Fruit fly (Drosophila melanogaster) whole organism, larva: ENCODE data around the gene CaMKII.

Source experiments
- noc ChIP-seq: fragments of 200-800 bp; sonication (Bioruptor generic); optimal IDR thresholded peaks from 3 replicates; lab custom pipeline; 2019; ENCODE audit warnings: missing biosample characterization, mild to moderate bottlenecking, missing genetic modification characterization, moderate library complexity

Gene CaMKII

DNA sequence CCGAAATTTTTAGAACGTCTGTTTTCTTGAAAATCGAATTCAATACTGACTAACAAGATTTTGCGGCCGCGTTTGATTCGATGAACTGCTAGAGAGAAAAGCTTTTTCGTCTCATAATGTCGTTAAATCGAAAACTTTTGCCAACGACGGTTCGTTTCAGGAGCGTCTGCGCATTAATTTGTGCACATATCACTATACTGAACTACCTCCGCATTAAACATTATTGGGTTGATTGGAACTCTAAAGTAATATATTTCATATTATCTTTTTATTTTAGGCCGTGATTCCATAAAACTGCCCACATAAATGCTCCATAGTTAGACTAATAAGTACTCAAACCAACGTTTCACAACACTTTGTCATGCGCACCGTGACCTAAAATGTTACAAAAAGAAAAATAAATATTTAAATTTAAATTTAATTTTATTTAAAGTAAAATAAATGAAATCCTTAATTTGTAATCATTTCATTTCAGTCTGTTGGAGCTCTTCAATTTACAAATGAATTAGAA is at the start of gene CaMKII:
Gene CaMKII, minus strand, starts transcription at position 51 of the 511 bp plus-strand sequence.
- no peak for TF ChIP-seq noc (tag; lab: Kevin White, UChicago)

DNA sequence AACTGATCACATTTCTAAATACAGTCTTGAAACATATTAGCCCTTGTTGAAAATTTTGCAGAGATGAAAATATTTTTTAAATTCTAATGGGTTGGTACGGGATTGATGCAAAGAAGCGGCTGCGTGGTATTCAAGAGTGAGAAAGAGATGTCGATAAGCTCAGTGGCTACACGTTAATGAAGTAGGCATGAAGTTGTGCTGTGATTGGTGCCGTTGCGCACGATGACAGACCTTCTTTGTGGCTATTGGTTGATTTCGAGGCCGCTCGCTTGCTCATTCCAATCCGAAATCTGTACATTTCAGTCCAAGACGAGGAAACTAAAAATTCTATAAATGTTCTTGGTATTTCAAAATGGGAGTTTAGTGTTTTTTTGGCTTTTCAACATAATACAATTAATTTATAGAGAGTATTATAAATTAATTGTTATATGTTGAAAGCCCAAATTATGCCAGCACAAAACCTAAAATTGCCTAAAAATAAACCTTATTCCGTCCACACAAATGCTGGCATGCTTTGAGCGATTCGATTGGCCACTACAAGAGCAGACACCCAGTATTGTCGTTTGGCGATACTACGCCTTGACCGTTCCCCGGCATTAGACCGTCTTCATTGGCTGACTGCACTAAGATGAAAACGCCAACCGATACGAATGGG is 44.2 kb upstream of the CaMKII start:
- TF ChIP-seq noc (tag; lab: Kevin White, UChicago) = no peak

DNA sequence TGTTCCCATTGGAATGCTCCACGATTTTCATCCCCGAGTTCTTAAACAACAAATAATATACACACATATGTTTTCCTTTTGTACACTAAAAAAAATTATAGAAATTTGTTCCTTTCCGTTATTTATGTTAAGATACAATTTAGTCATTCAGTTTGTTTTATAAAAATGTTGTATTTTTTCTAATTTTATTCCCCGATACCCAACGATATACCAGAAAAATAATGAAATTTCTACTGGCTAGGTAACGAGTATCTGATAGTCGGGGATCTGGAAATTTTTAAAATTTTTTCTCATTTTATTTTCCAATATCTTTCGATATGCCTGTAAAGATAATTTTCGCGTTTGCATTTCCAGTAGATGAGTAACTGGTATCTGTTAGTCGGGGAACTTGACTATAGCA is 39.9 kb upstream of the CaMKII start:
- TF ChIP-seq noc (tag; lab: Kevin White, UChicago) = no peak

DNA sequence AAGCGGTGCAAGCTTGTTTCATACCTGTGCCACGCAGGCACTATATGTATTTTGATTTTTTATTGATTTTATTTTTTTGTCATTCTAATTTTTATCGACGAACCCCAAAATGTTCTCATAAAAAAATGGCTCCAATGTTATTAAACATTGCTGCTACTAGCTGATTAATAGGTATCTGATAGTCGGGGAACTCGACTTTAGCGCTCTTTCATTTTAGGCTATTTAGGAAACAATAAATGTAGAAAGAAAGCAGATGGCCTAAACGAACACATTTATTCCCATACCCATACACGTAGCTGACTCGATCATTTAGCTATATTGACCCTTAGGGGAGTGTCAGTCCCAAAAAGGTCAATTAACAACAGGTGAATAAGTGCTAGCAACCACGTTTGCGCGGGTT is 36.8 kb upstream of the CaMKII start:
- no peak for TF ChIP-seq noc (tag; lab: Kevin White, UChicago)

DNA sequence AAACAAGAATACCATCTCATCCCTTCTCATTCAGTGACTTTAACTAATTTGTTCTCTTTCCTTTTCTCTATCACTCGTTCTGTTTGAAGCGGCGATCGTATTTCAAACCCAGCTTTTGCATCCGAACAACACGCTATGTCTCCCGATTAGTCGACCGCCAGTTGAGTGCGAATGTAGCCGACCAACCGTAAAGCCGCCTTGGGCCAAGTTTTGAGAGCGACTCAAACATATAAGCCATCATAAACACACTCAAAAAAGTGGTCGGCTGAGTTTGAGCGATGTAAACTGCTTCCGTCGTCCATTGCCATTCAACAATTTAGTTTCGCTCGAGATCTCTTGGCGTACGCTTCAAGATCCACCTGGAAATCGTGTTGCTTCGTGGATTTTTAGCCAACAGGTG is 35.0 kb upstream of the CaMKII start, which contains the start of gene sv:
Gene sv, plus strand, starts transcription at position 319 of the 400 bp plus-strand sequence.
- no peak for TF ChIP-seq noc (tag; lab: Kevin White, UChicago)

DNA sequence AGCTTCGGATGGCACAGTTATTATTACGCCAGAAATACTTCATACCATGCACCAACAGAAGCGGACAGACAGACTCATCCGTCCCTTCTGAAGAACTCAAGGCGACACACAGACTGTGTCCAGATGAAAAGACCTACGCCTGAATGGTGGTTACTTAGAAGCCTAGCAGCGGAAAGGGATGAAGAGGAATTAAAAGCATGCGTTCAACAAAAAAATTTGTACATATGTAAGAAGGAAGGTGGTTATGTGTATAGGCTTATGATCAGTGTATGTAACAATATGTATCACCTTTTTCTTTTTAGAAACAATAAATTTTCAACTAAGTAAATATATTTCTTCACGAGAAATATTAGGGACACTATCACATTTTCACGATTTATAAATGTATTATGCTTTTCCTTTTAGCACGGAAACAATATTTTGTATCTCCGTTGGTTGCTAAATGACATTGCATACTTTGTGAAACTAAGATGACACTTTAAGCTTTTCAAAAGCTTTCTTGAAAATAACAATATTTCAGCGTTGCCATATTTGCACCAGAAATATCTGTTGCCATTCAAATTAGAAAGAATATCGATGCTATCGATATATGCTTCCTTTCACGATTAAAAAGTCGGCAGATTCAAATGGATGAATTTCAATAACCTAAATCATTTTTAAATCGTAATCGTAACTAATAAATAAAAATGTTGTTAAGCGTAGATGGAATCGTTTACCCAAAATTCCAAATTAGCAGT is 31.0 kb upstream of the CaMKII start, which contains the start of gene Actbeta:
Gene Actbeta, minus strand, starts transcription at position 471 of the 737 bp plus-strand sequence.
- no peak for TF ChIP-seq noc (tag; lab: Kevin White, UChicago)

DNA sequence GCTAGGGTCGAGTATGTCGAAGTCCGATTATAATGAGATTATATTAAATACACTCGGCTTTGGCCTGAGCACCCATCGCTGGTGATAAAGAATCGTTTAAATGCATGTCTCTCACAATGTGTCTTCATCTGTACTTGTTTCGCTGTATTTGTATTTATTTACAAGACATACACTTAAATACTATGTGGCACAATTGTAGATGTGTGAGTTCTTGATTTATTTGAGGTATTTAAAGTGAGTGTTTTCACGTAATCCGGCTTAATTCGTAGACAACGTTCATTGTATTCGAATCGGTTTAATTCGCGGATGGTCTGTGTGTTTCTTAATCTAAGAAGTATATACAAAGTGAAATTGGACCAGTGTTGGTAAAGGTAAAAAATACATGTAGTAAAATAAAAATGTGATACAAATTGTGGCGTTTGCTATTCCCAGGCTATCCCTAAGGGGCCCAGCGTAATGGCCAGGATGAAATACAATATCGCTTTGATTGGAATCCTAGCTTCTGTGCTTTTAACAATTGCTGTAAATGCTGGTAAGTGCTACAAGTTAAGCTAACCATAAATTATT is 11.2 kb upstream of the CaMKII start, which contains the start of gene Zyx:
Gene Zyx, minus strand, starts transcription at position 350 of the 567 bp plus-strand sequence.
- TF ChIP-seq noc (tag; lab: Kevin White, UChicago) = peak; percentile 16

DNA sequence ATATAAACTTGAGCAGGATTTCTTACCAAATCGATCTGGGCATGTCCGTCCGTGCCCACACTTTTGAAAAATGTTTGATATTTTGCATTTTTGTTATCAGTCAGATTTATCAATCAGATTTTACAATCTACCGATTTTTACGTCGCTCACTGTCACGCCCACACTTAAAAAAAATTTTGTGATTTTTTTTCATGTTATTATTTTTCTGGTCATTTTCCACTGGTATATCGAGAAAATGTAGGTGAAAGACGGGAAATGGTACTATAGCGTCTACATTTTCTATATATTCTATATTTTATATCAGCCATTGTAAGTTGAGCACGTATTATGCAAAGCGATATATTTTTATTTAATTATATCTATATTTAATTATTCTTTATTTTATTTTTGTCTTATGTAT is 10.7 kb upstream of the CaMKII start:
- no peak for TF ChIP-seq noc (tag; lab: Kevin White, UChicago)

DNA sequence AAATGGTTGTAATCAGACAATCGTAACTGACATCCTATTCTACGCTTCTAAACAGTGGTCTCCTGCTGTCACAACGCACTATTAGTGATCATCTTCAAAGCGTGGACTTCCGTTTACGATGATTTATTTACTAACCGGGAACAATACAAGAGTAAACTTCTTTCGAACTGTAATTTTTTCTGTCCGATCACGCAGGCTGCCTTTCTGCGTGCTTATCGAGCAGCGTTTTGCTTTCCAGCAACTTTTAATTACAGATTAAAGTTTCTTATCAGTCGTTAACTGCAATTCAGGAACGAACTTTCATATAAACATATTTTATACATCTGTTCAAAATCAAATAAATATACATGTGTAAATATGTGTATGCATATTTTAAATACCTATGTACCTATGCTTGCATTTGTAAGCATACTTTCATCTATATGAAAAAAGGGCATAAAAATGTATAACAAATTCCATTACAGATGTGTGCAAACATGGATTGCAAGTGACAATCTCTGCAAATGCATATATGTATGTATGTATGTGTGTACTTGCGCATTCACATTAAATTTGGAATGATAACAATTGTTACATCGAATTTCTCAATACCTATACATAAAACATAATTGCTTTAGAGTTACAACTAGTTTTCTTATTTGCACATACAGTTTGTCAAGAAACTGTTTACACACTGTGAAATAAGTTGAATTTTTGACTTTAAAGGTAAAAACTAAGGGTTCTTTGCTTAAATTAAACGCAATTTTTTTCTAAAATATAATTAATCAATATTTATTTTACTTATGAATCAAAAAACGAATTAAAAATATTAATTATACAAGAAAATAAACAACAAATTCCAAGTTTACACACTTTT is 9.7 kb upstream of the CaMKII start:
- TF ChIP-seq noc (tag; lab: Kevin White, UChicago) = no peak

DNA sequence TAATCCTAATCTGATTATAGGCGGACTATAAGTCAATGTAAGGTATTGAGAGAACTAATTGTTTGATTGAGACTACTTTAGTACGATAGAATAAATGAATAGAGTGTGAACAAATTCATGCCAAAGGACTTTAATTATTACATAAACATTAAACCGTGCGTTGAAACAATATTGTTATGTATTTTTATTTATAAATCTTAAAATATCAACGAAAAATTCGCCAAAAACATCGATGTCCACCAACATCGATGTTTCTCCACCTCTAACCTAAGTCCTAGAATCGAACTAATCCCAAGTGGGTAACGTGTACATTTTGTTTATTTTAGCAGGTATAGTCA is 7.6 kb upstream of the CaMKII start:
- no peak for TF ChIP-seq noc (tag; lab: Kevin White, UChicago)

DNA sequence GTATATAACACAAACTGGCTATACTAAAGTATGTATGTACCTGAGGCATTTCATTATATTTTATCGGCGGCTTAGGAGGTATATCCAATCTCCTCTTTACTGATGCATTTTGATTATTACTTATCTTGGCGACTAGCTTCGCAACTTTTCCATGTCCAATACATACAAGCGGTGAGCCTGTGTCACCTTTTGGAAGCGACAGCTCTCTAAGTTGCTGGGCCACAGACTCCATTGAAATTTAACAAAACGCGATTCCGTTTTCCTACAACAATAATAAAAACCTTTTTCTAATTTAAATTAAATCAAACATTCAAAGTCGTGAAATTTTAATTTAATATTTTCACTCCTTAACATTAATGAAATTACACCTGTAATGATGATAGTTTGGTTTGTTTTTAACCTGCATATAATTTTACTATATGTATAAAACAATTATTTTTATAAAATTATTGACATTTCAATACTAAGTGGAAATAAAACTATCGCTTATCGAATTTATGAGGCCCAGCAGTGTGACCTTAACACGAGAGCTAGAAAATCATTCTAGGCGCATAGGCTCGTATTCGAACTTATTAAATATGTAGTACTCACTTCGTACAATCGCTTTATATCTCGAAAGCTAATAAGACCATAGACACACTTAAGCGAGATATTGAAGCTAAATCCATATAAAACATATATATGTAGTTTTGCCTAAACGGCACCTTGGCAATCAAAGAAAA is 7.0 kb upstream of the CaMKII start, which contains the start of gene apolpp:
Gene apolpp, plus strand, starts transcription at position 597 of the 722 bp plus-strand sequence.
- TF ChIP-seq noc (tag; lab: Kevin White, UChicago) = no peak

DNA sequence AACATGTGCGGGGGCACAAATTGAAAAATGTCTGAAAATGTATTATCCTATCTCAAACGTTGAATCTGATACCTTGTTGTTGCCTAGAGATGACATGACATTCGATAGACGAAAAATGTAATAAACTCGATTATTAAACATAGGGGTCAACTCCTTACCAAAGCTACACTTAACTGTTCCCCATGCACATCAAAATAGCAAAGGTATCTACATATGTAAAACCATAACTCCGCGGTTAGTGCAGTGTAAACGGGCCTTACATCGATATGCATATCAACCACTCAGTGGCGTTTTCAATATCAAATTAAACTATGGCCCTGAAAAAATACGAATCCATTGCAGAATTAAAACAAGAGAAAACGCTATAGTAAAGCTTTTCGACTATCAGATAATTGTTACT is 2.2 kb downstream of the CaMKII start:
- TF ChIP-seq noc (tag; lab: Kevin White, UChicago) = no peak

DNA sequence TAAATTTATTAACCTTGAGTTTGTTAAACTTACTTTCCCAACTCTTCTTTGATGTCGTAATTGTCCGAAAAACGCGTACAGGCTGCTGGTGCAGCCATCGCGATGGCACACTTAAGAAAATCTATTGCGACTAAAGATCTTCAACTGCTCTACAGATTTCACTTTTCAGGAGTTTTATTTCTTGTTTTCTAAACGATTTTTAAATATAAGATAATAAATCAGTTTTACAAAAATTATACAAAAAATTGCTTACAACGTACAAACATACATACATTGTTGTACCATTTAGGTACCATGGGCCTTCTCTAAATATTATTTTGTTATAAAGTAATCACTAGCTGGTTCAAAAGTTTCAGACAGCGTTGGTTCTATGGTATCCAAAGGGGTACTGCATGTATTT is 3.1 kb downstream of the CaMKII start:
- TF ChIP-seq noc (tag; lab: Kevin White, UChicago) = no peak

DNA sequence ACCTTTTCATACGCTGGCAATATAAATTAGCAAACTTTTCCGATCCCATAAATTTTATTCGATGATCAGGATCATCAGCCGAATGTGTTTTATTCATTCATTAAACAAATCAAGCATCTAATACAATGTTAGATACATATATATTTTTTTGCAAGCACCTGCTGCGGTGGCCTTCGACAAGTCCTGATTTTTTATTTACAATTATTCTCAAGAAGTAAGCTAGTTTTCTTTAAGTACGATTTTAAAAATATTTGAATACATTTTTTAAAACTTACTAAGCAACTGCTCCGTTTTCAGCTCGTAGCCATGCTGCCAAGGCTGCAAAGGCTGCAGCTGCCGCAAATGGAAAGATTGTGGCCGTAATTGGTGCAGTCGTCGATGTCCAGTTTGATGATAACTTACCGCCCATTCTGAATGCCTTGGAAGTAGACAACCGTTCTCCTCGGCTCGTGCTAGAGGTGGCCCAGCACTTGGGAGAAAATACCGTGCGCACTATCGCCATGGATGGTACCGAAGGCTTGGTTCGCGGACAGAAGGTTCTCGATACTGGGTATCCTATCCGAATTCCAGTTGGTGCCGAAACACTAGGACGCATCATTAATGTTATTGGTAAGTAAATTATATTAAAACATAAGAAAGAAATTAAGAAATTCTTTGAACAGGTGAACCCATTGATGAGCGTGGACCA is 20.7 kb downstream of the CaMKII start:
- no peak for TF ChIP-seq noc (tag; lab: Kevin White, UChicago)
